Fruit fly (Drosophila melanogaster) whole organism, embryonic: ENCODE measurements around the gene Aasdh.

Source experiments
- Atf6 ChIP-seq: fragments of 200-800 bp; sonication (Bioruptor generic); IDR thresholded peaks from 2 replicates; pipeline ENCODE4 v1.3.6; 2022; ENCODE audit warnings: missing biosample characterization, missing genetic modification characterization
- B-H2 ChIP-seq: fragments of 200-800 bp; sonication (Bioruptor generic); optimal IDR thresholded peaks from 2 replicates; lab custom pipeline; 2018; ENCODE audit warnings: missing biosample characterization, mild to moderate bottlenecking, missing genetic modification characterization
- CG10543 ChIP-seq: fragments of 200-800 bp; sonication (Bioruptor generic); optimal IDR thresholded peaks from 3 replicates; lab custom pipeline; 2017; ENCODE audit warnings: missing biosample characterization, mild to moderate bottlenecking, missing genetic modification characterization, moderate library complexity
- CG11093 ChIP-seq: fragments of 200-800 bp; sonication (Bioruptor generic); IDR thresholded peaks from 3 replicates; pipeline ENCODE4 v1.3.6; 2022; ENCODE audit warnings: missing biosample characterization, missing genetic modification characterization
- CG11723 ChIP-seq: fragments of 200-800 bp; sonication (Bioruptor generic); optimal IDR thresholded peaks from 2 replicates; lab custom pipeline; 2017; ENCODE audit warnings: missing biosample characterization, mild to moderate bottlenecking, missing genetic modification characterization
- CG12071 ChIP-seq: fragments of 200-800 bp; sonication (Bioruptor generic); optimal IDR thresholded peaks from 3 replicates; lab custom pipeline; 2018; ENCODE audit warnings: missing biosample characterization, mild to moderate bottlenecking, missing genetic modification characterization
- CG12744 ChIP-seq: fragments of 200-800 bp; sonication (Bioruptor generic); optimal IDR thresholded peaks from 2 replicates; lab custom pipeline; 2016; ENCODE audit warnings: missing biosample characterization, missing genetic modification characterization
- CG12769 ChIP-seq: fragments of 200-800 bp; sonication (Bioruptor generic); optimal IDR thresholded peaks from 2 replicates; lab custom pipeline; 2019; ENCODE audit warnings: missing biosample characterization, mild to moderate bottlenecking, missing genetic modification characterization, moderate library complexity
- CG13775 ChIP-seq: fragments of 200-800 bp; sonication (Bioruptor generic); optimal IDR thresholded peaks from 3 replicates; lab custom pipeline; 2017; ENCODE audit warnings: missing biosample characterization, mild to moderate bottlenecking, missing genetic modification characterization
- CG14050 ChIP-seq: fragments of 200-800 bp; sonication (Bioruptor generic); IDR thresholded peaks from 3 replicates; pipeline ENCODE4 v1.3.6; 2022; ENCODE audit warnings: missing biosample characterization, missing genetic modification characterization
- CG15011 ChIP-seq: fragments of 200-800 bp; sonication (Bioruptor generic); optimal IDR thresholded peaks from 3 replicates; lab custom pipeline; 2018; ENCODE audit warnings: missing biosample characterization, mild to moderate bottlenecking, missing genetic modification characterization
- CG15073 ChIP-seq: fragments of 200-800 bp; sonication (Bioruptor generic); optimal IDR thresholded peaks from 2 replicates; lab custom pipeline; 2016; ENCODE audit warnings: missing biosample characterization, missing genetic modification characterization
- CG1529 ChIP-seq: fragments of 200-800 bp; sonication (Bioruptor generic); optimal IDR thresholded peaks from 3 replicates; lab custom pipeline; 2018; ENCODE audit warnings: missing biosample characterization, missing genetic modification characterization
- CG16779 ChIP-seq: fragments of 200-800 bp; sonication (Bioruptor generic); IDR thresholded peaks from 2 replicates; pipeline ENCODE4 v1.3.6; 2022; ENCODE audit warnings: missing biosample characterization, missing genetic modification characterization
- CG17186 ChIP-seq: fragments of 200-800 bp; sonication (Bioruptor generic); optimal IDR thresholded peaks from 3 replicates; lab custom pipeline; 2017; ENCODE audit warnings: missing biosample characterization, missing genetic modification reagents, missing genetic modification characterization
- CG17361 ChIP-seq: fragments of 200-800 bp; sonication (Bioruptor generic); IDR thresholded peaks from 3 replicates; pipeline ENCODE4 v1.3.6; 2022; ENCODE audit warnings: missing biosample characterization, missing genetic modification characterization
- CG2199 ChIP-seq: fragments of 200-800 bp; sonication (Bioruptor generic); IDR thresholded peaks from 3 replicates; pipeline ENCODE4 v1.3.6; 2022; ENCODE audit warnings: missing biosample characterization, missing genetic modification characterization
- CG2678 ChIP-seq: fragments of 200-800 bp; sonication (Bioruptor generic); optimal IDR thresholded peaks from 3 replicates; lab custom pipeline; 2019; ENCODE audit warnings: missing biosample characterization, mild to moderate bottlenecking, missing genetic modification characterization, moderate library complexity
- CG3065 ChIP-seq: fragments of 200-800 bp; sonication (Bioruptor generic); optimal IDR thresholded peaks from 2 replicates; lab custom pipeline; 2016; ENCODE audit warnings: missing biosample characterization, missing genetic modification characterization
- CG4820 ChIP-seq: fragments of 200-800 bp; sonication (Bioruptor generic); optimal IDR thresholded peaks from 3 replicates; lab custom pipeline; 2016; ENCODE audit warnings: missing biosample characterization, missing genetic modification characterization
- CG6175 ChIP-seq: fragments of 200-800 bp; sonication (Bioruptor generic); IDR thresholded peaks from 3 replicates; pipeline ENCODE4 v1.3.6; 2022; ENCODE audit warnings: missing biosample characterization, missing genetic modification characterization
- CG6254 ChIP-seq: fragments of 200-800 bp; sonication (Bioruptor generic); optimal IDR thresholded peaks from 3 replicates; lab custom pipeline; 2017; ENCODE audit warnings: mild to moderate bottlenecking, missing biosample characterization, missing genetic modification reagents, missing genetic modification characterization
- CG7271 ChIP-seq: fragments of 200-800 bp; sonication (Bioruptor generic); optimal IDR thresholded peaks from 2 replicates; lab custom pipeline; 2018; ENCODE audit warnings: missing biosample characterization, mild to moderate bottlenecking, missing genetic modification characterization, moderate library complexity
- CG7963 ChIP-seq: fragments of 200-800 bp; sonication (Bioruptor generic); IDR thresholded peaks from 3 replicates; pipeline ENCODE4 v1.3.6; 2022; ENCODE audit warnings: missing biosample characterization, missing genetic modification characterization; ENCODE audit not compliant: partially characterized antibody
- CG8359 ChIP-seq: fragments of 200-800 bp; sonication (Bioruptor generic); optimal IDR thresholded peaks from 2 replicates; lab custom pipeline; 2017; ENCODE audit warnings: missing biosample characterization, mild to moderate bottlenecking, missing genetic modification characterization, borderline replicate concordance
- CoRest ChIP-seq: fragments of 200-800 bp; sonication (Bioruptor generic); optimal IDR thresholded peaks from 3 replicates; lab custom pipeline; 2018; ENCODE audit warnings: missing biosample characterization, mild to moderate bottlenecking, missing genetic modification characterization, moderate library complexity
- D ChIP-seq, 2 experiments: fragments of 200-800 bp in 1 of 2; fragments of >200 bp in 1 of 2; sonication (Bioruptor generic) in 1 of 2; optimal IDR thresholded peaks; 2 replicates in 1 of 2; 3 replicates in 1 of 2; lab custom pipeline; 2017; ENCODE audit warnings: mild to moderate bottlenecking in 1 of 2, missing biosample characterization in 1 of 2, missing genetic modification characterization in 1 of 2, missing genetic modification reagents in 1 of 2
- D19B ChIP-seq: fragments of 200-800 bp; sonication (Bioruptor generic); optimal IDR thresholded peaks from 2 replicates; lab custom pipeline; 2017; ENCODE audit warnings: missing biosample characterization, mild to moderate bottlenecking, missing genetic modification characterization
- Dip2 ChIP-seq: fragments of 200-800 bp; sonication (Bioruptor generic); IDR thresholded peaks from 2 replicates; pipeline ENCODE4 v1.3.6; 2022; ENCODE audit warnings: missing biosample characterization, missing genetic modification characterization
- Hr51 ChIP-seq, 2 experiments: fragments of 200-800 bp; sonication (Bioruptor generic); optimal IDR thresholded peaks; 2 replicates in 1 of 2; 3 replicates in 1 of 2; lab custom pipeline; 2016 to 2018; ENCODE audit warnings: missing biosample characterization in 2 of 2, missing genetic modification characterization in 2 of 2, mild to moderate bottlenecking in 1 of 2, moderate library complexity in 1 of 2
- NFAT ChIP-seq: fragments of 200-800 bp; sonication (Bioruptor generic); IDR thresholded peaks from 2 replicates; pipeline ENCODE4 v1.3.6; 2022; ENCODE audit warnings: missing biosample characterization, missing genetic modification characterization
- NK7.1 ChIP-seq: fragments of 200-800 bp; sonication (Bioruptor generic); optimal IDR thresholded peaks from 3 replicates; lab custom pipeline; 2016; ENCODE audit warnings: missing biosample characterization, missing genetic modification characterization
- Poxn ChIP-seq: fragments of 200-800 bp; sonication (Bioruptor generic); IDR thresholded peaks from 2 replicates; pipeline ENCODE4 v1.3.6; 2022; ENCODE audit warnings: missing biosample characterization, missing genetic modification characterization
- Ravus ChIP-seq: fragments of 200-800 bp; sonication (Bioruptor generic); IDR thresholded peaks from 2 replicates; pipeline ENCODE4 v1.3.6; 2022; ENCODE audit warnings: missing biosample characterization, missing genetic modification characterization
- Rfx ChIP-seq: fragments of 200-800 bp; sonication (Bioruptor generic); IDR thresholded peaks from 2 replicates; pipeline ENCODE4 v1.3.6; 2022; ENCODE audit warnings: missing biosample characterization, missing genetic modification characterization
- Rx ChIP-seq: fragments of 200-800 bp; sonication (Bioruptor generic); IDR thresholded peaks from 2 replicates; pipeline ENCODE4 v1.3.6; 2022; ENCODE audit warnings: missing biosample characterization, missing genetic modification characterization
- Scr ChIP-seq: fragments of 200-800 bp; sonication (Bioruptor generic); IDR thresholded peaks from 2 replicates; pipeline ENCODE4 v1.3.6; 2022; ENCODE audit warnings: missing biosample characterization, missing genetic modification characterization; ENCODE audit not compliant: partially characterized antibody
- btn ChIP-seq: fragments of 200-800 bp; sonication (Bioruptor generic); optimal IDR thresholded peaks from 2 replicates; lab custom pipeline; 2016; ENCODE audit warnings: missing biosample characterization, missing genetic modification characterization
- danr ChIP-seq: fragments of 200-800 bp; sonication (Bioruptor generic); IDR thresholded peaks from 2 replicates; pipeline ENCODE4 v1.3.6; 2022; ENCODE audit warnings: missing biosample characterization, missing genetic modification characterization
- dmrt11E ChIP-seq: fragments of 200-800 bp; sonication (Bioruptor generic); optimal IDR thresholded peaks from 3 replicates; lab custom pipeline; 2018; ENCODE audit warnings: missing biosample characterization, mild to moderate bottlenecking, missing genetic modification characterization, moderate library complexity
- fu2 ChIP-seq: fragments of 200-800 bp; sonication (Bioruptor generic); optimal IDR thresholded peaks from 2 replicates; lab custom pipeline; 2016; ENCODE audit warnings: missing biosample characterization, missing genetic modification characterization
- ken ChIP-seq: fragments of 200-800 bp; sonication (Bioruptor generic); IDR thresholded peaks from 3 replicates; pipeline ENCODE4 v1.3.6; 2022; ENCODE audit warnings: missing biosample characterization, missing genetic modification characterization
- knrl ChIP-seq: fragments of 200-800 bp; sonication (Bioruptor generic); IDR thresholded peaks from 3 replicates; pipeline ENCODE4 v1.3.6; 2022; ENCODE audit warnings: missing biosample characterization, missing genetic modification characterization; ENCODE audit not compliant: partially characterized antibody
- nau ChIP-seq: fragments of 200-800 bp; sonication (Bioruptor generic); optimal IDR thresholded peaks from 3 replicates; lab custom pipeline; 2017; ENCODE audit warnings: missing biosample characterization, mild to moderate bottlenecking, missing genetic modification characterization, missing genetic modification reagents
- row ChIP-seq: fragments of 200-800 bp; sonication (Bioruptor generic); IDR thresholded peaks from 3 replicates; pipeline ENCODE4 v1.3.6; 2022; ENCODE audit warnings: missing biosample characterization, missing genetic modification characterization
- run ChIP-seq: fragments of 200-800 bp; sonication (Bioruptor generic); optimal IDR thresholded peaks from 3 replicates; lab custom pipeline; 2018; ENCODE audit warnings: missing biosample characterization, mild to moderate bottlenecking, missing genetic modification characterization
- seq ChIP-seq: fragments of 200-800 bp; sonication (Bioruptor generic); IDR thresholded peaks from 2 replicates; pipeline ENCODE4 v1.3.6; 2022; ENCODE audit warnings: missing biosample characterization, missing genetic modification characterization
- slou ChIP-seq: fragments of 200-800 bp; sonication (Bioruptor generic); optimal IDR thresholded peaks from 3 replicates; lab custom pipeline; 2016; ENCODE audit warnings: missing biosample characterization, missing genetic modification characterization
- unc-4 ChIP-seq: fragments of 200-800 bp; sonication (Bioruptor generic); IDR thresholded peaks from 2 replicates; pipeline ENCODE4 v1.3.6; 2022; ENCODE audit warnings: missing biosample characterization, missing genetic modification characterization; ENCODE audit not compliant: partially characterized antibody
- vvl ChIP-seq: fragments of 200-800 bp; sonication (Bioruptor generic); IDR thresholded peaks from 2 replicates; pipeline ENCODE4 v1.3.6; 2022; ENCODE audit warnings: missing biosample characterization, missing genetic modification characterization

Gene Aasdh

DNA sequence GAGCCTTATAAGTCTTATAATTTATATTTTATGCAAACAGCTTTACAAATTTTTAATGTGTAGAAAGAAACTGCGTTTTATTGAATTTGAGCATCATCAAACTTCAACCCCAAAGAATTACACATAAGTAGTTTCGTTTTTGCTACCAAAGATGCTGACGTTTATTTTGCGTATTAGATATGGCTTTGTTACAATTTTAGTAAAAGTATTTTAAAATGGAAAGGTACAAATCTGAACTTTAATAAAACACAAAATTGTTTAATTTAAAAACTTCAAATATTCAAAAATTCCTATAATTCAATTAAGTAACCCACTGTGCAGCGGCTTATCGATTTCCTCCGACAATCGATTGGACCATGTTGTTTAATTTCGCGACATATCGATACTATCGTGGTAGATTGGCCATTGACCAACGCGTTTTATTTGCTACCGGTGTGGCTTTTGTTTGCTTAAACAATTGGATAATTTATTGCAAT lies 14.8 kb upstream of the Aasdh start, which contains the start of gene prg (continued):
- TF ChIP-seq Atf6 (GFP tag; lab: Robert Waterston, UW) (peak; percentile 72; the same call in 1 of the 2 replicates), danr (GFP tag; lab: Robert Waterston, UW) (no peak), run (tag; lab: Kevin White, UChicago) (peak; percentile 8), CG2678 (peak; percentile 77), D19B (GFP tag; lab: Kevin White, UChicago) (peak; percentile 53), Poxn (GFP tag; lab: Robert Waterston, UW) (no peak), CG14050 (GFP tag; lab: Robert Waterston, UW) (peak; percentile 33; the same call in 1 of the 3 replicates), btn (GFP tag; lab: Kevin White, UChicago) (no peak), Rfx (GFP tag; lab: Robert Waterston, UW) (peak; percentile 77), slou (peak; percentile 72), CG1529 (GFP tag; lab: Kevin White, UChicago) (peak; percentile 37), CG13775 (GFP tag; lab: Kevin White, UChicago) (peak; percentile 60), dmrt11E (peak; percentile 51), CG15011 (GFP tag; lab: Kevin White, UChicago) (peak; percentile 44), Scr (peak; percentile 96), CG10543 (GFP tag; lab: Kevin White, UChicago) (peak; percentile 72), CG3065 (GFP tag; lab: Kevin White, UChicago) (no peak), CG16779 (0 out of 2 replicates have a peak, but pooled peaks have one; percentile 58), row (GFP tag; lab: Robert Waterston, UW) (peak; percentile 86), seq (GFP tag; lab: Robert Waterston, UW) (peak; percentile 38; the same call in 1 of the 2 replicates), CG11093 (no peak), CG12071 (GFP tag; lab: Kevin White, UChicago) (no peak), CG7963 (GFP tag; lab: Robert Waterston, UW) (peak; percentile 98), CG12744 (GFP tag; lab: Kevin White, UChicago) (peak; percentile 60), B-H2 (GFP tag; lab: Kevin White, UChicago) (peak; percentile 67), D (optimal IDR thresholded peaks at IDR 0.05; lab: Kevin White, UChicago) (no peak), D (GFP tag; optimal IDR thresholded peaks at IDR 0.05; lab: Kevin White, UChicago) (peak; percentile 17), fu2 (GFP tag; lab: Kevin White, UChicago) (peak; percentile 79), CG11723 (peak; percentile 21), CG6175 (no peak), CG6254 (GFP tag; lab: Kevin White, UChicago) (no peak), Ravus (GFP tag; lab: Robert Waterston, UW) (no peak), Hr51 (GFP tag; optimal IDR thresholded peaks at IDR 0.05; lab: Kevin White, UChicago) (peak; percentile 45 to 69), Dip2 (GFP tag; lab: Robert Waterston, UW) (no peak), CG8359 (no peak), ken (peak; percentile 28; the same call in 1 of the 3 replicates), knrl (GFP tag; lab: Robert Waterston, UW) (peak; percentile 90), CG4820 (GFP tag; lab: Kevin White, UChicago) (peak; percentile 67), vvl (peak; percentile 64), CG2199 (no peak), CG7271 (tag; lab: Kevin White, UChicago) (no peak), CG17361 (GFP tag; lab: Robert Waterston, UW) (peak; percentile 78), Rx (GFP tag; lab: Robert Waterston, UW) (no peak), CoRest (tag; lab: Kevin White, UChicago) (peak; percentile 74), CG12769 (tag; lab: Kevin White, UChicago) (peak; percentile 28), CG17186 (GFP tag; lab: Kevin White, UChicago) (no peak), unc-4 (GFP tag; lab: Robert Waterston, UW) (peak; percentile 94), nau (GFP tag; lab: Kevin White, UChicago) (no peak), NK7.1 (GFP tag; lab: Kevin White, UChicago) (peak; percentile 24), NFAT (GFP tag; lab: Robert Waterston, UW) (peak; percentile 52), CG15073 (GFP tag; lab: Kevin White, UChicago) (no peak)
